Fruit fly (Drosophila melanogaster) whole organism, wandering third instar larva: Measurements from ENCODE around the gene Hmu.

ENCODE experiments used
- Abd-B ChIP-seq: fragments of >200 bp; optimal IDR thresholded peaks from 2 replicates; lab custom pipeline; 2017; ENCODE audit warnings: missing biosample characterization, missing genetic modification characterization
- Dfd ChIP-seq: fragments of >200 bp; optimal IDR thresholded peaks from 2 replicates; lab custom pipeline; 2017; ENCODE audit warnings: missing biosample characterization, missing genetic modification characterization
- HLH106 ChIP-seq: fragments of 200-800 bp; optimal IDR thresholded peaks from 3 replicates; lab custom pipeline; 2019; ENCODE audit warnings: missing biosample characterization, mild to moderate bottlenecking, missing genetic modification characterization, moderate library complexity
- Hr78 ChIP-seq: fragments of >200 bp; optimal IDR thresholded peaks from 2 replicates; lab custom pipeline; 2017; ENCODE audit warnings: missing biosample characterization, missing genetic modification characterization
- Mio ChIP-seq: sonication (Bioruptor generic); optimal IDR thresholded peaks from 2 replicates; lab custom pipeline; 2016; ENCODE audit warnings: missing biosample characterization, missing genetic modification characterization
- br ChIP-seq: fragments of 200-800 bp; sonication (Bioruptor generic); optimal IDR thresholded peaks from 2 replicates; lab custom pipeline; 2016; ENCODE audit warnings: missing biosample characterization, missing genetic modification characterization
- dmrt93B ChIP-seq: fragments of 200-800 bp; sonication (Bioruptor generic); optimal IDR thresholded peaks from 2 replicates; lab custom pipeline; 2018; ENCODE audit warnings: missing biosample characterization, mild to moderate bottlenecking, missing genetic modification characterization
- h ChIP-seq: fragments of 200-800 bp; sonication (Bioruptor generic); optimal IDR thresholded peaks from 3 replicates; lab custom pipeline; 2016; ENCODE audit warnings: missing biosample characterization, mild to moderate bottlenecking, missing genetic modification characterization
- psq ChIP-seq: fragments of 200-800 bp; sonication (Bioruptor generic); optimal IDR thresholded peaks from 3 replicates; lab custom pipeline; 2017; ENCODE audit warnings: missing biosample characterization, mild to moderate bottlenecking, missing genetic modification characterization, moderate library complexity
- sage ChIP-seq: fragments of 200-800 bp; sonication (Bioruptor generic); optimal IDR thresholded peaks from 2 replicates; lab custom pipeline; 2016; ENCODE audit warnings: missing biosample characterization, mild to moderate bottlenecking, missing genetic modification characterization
- sv ChIP-seq: fragments of 200-800 bp; sonication (Bioruptor generic); optimal IDR thresholded peaks from 3 replicates; lab custom pipeline; 2016; ENCODE audit warnings: missing biosample characterization, missing genetic modification characterization
- tai ChIP-seq: sonication (Bioruptor generic); optimal IDR thresholded peaks from 2 replicates; lab custom pipeline; 2016; ENCODE audit warnings: missing biosample characterization, missing genetic modification characterization
- woc ChIP-seq: sonication (Bioruptor generic); optimal IDR thresholded peaks from 2 replicates; lab custom pipeline; 2016; ENCODE audit warnings: missing biosample characterization, mild to moderate bottlenecking, missing genetic modification characterization

- TF ChIP-seq sage (GFP tag; lab: Kevin White, UChicago) (no peak), Abd-B (GFP tag; lab: Kevin White, UChicago) (no peak), Hr78 (GFP tag; lab: Kevin White, UChicago) (no peak), br (no peak), psq (GFP tag; lab: Kevin White, UChicago) (no peak), dmrt93B (GFP tag; lab: Kevin White, UChicago) (no peak), HLH106 (tag; lab: Kevin White, UChicago) (no peak), h (GFP tag; lab: Kevin White, UChicago) (no peak), tai (no peak), woc (GFP tag; lab: Kevin White, UChicago) (no peak), Mio (GFP tag; lab: Kevin White, UChicago) (no peak), sv (GFP tag; lab: Kevin White, UChicago) (no peak), Dfd (GFP tag; lab: Kevin White, UChicago) (no peak)
Measured at dm6 chr3R:27247892-27248291, 40.7 kb upstream of the Hmu start, which contains the start of gene CG5984.
